Fruit fly (Drosophila melanogaster) whole organism, prepupa: ENCODE results near the gene Dus4.

Experiments
- CG6163 ChIP-seq: fragments of 200-800 bp; sonication (Bioruptor generic); IDR thresholded peaks from 3 replicates; pipeline ENCODE4 v1.3.6; 2022; ENCODE audit warnings: missing biosample characterization, missing genetic modification characterization
- CG6792 ChIP-seq: fragments of 200-800 bp; sonication (Bioruptor generic); optimal IDR thresholded peaks from 3 replicates; lab custom pipeline; 2016; ENCODE audit warnings: missing biosample characterization, missing genetic modification characterization
- CG6854 ChIP-seq: fragments of 200-800 bp; sonication (Bioruptor generic); optimal IDR thresholded peaks from 2 replicates; lab custom pipeline; 2017; ENCODE audit warnings: missing biosample characterization, mild to moderate bottlenecking, missing genetic modification characterization
- Ets21C ChIP-seq: fragments of 200-800 bp; sonication (Bioruptor generic); optimal IDR thresholded peaks from 3 replicates; lab custom pipeline; 2016; ENCODE audit warnings: missing biosample characterization, missing genetic modification characterization
- Hr39 ChIP-seq: fragments of 200-800 bp; sonication (Bioruptor generic); optimal IDR thresholded peaks from 2 replicates; lab custom pipeline; 2016; ENCODE audit warnings: missing biosample characterization, missing genetic modification characterization
- Sox102F ChIP-seq: fragments of 200-800 bp; sonication (Bioruptor generic); optimal IDR thresholded peaks from 2 replicates; lab custom pipeline; 2016; ENCODE audit warnings: missing biosample characterization, mild to moderate bottlenecking, missing genetic modification characterization
- fd59A ChIP-seq: fragments of 200-800 bp; sonication (Bioruptor generic); optimal IDR thresholded peaks from 2 replicates; lab custom pipeline; 2017; ENCODE audit warnings: missing biosample characterization, mild to moderate bottlenecking, missing genetic modification characterization, missing genetic modification reagents
- fd85E ChIP-seq: fragments of 200-800 bp; sonication (Bioruptor generic); optimal IDR thresholded peaks from 3 replicates; lab custom pipeline; 2016; ENCODE audit warnings: missing biosample characterization, missing genetic modification characterization
- spab ChIP-seq: fragments of 200-800 bp; sonication (Bioruptor generic); optimal IDR thresholded peaks from 2 replicates; lab custom pipeline; 2017; ENCODE audit warnings: missing biosample characterization, mild to moderate bottlenecking, missing genetic modification characterization, missing genetic modification reagents
- vri ChIP-seq: fragments of 200-800 bp; sonication (Bioruptor generic); optimal IDR thresholded peaks from 3 replicates; lab custom pipeline; 2016; ENCODE audit warnings: missing biosample characterization, mild to moderate bottlenecking, missing genetic modification characterization

DNA sequence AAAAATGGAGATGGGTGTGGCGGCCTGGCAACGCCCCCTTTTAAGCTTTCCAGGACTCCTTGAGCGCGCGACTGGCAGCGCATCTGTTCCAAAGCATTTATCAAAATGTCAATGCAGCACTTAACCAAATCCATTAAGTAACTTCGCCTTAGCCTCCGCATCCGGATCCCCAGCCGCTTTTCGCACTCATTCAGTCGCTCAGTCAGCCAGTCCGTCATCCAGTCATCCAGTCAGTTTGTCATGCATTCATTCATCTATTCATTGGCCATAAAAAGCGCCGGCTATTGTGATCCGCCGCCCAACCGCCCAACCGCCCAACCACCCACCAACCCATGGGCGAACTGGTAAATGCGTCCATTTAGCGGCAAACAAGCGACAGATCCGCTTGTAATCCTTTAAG is 25.8 kb downstream of the Dus4 start:
- TF ChIP-seq Sox102F (GFP tag; lab: Kevin White, UChicago): no peak
- no peak for TF ChIP-seq Ets21C (GFP tag; lab: Kevin White, UChicago)
- no peak for TF ChIP-seq CG6792 (GFP tag; lab: Kevin White, UChicago)
- no peak for TF ChIP-seq CG6854 (GFP tag; lab: Kevin White, UChicago)
- no peak for TF ChIP-seq Hr39 (GFP tag; lab: Kevin White, UChicago)
- no peak for TF ChIP-seq CG6163 (GFP tag; lab: Robert Waterston, UW)
- no peak for TF ChIP-seq fd85E (GFP tag; lab: Kevin White, UChicago)
- TF ChIP-seq fd59A (GFP tag; lab: Kevin White, UChicago): no peak
- no peak for TF ChIP-seq spab
- TF ChIP-seq vri (GFP tag; lab: Kevin White, UChicago): no peak
